Worm (Caenorhabditis elegans): Measurements from ENCODE around the gene fbxb-13.
"Not testable (repeated sequence)": the region's sequence is repeated elsewhere in the genome, so short reads cannot be mapped to it uniquely, and the experiment has no call there.

Gene fbxb-13

DNA sequence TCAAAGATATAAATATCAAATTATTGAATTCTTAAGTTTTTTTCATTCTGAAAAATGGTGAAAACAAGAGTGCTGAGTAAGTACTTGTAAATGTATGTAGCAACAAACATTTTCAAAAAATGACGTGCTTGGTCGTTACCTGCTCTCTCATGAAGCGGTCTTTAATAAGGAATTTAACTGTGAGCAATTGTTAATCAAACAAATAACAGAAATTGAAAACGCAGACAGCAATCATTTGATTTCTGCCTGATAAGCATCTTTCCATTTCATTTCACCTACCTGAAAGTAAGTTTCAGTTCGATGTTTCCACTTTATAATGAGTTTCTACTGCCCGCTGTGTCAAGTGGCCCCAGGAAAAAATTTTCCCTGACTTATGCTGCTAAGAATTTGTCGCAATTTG, 25.0 kb upstream of the fbxb-13 start, which contains the start of gene math-28:
math-28 (plus strand) TSS at position 301 of the 400 bp plus-strand sequence.
- TF ChIP-seq ama-1 (optimal IDR thresholded peaks at IDR 0.05): no peak
- no peak for TF ChIP-seq ceh-9 (tag; optimal IDR thresholded peaks at IDR 0.05)
- no peak for TF ChIP-seq mml-1 (tag; optimal IDR thresholded peaks at IDR 0.05)
- no peak for TF ChIP-seq skn-1 (tag; optimal IDR thresholded peaks at IDR 0.05)
- TF ChIP-seq egl-27 (tag; optimal IDR thresholded peaks at IDR 0.05): no peak
- TF ChIP-seq nhr-77 (tag; optimal IDR thresholded peaks at IDR 0.05): no peak
- TF ChIP-seq eor-1 (tag; optimal IDR thresholded peaks at IDR 0.05): no peak
- TF ChIP-seq pqm-1 (tag; optimal IDR thresholded peaks at IDR 0.05): no peak
- TF ChIP-seq unc-39 (tag; optimal IDR thresholded peaks at IDR 0.05): no peak
- no peak for TF ChIP-seq ceh-28 (tag; optimal IDR thresholded peaks at IDR 0.05)
- TF ChIP-seq snpc-4 (tag; optimal IDR thresholded peaks at IDR 0.05): no peak
- TF ChIP-seq nhr-25 (tag; optimal IDR thresholded peaks at IDR 0.05): no peak
- no peak for TF ChIP-seq elt-2 (tag; optimal IDR thresholded peaks at IDR 0.05)
- no peak for TF ChIP-seq R02D3.7 (tag; optimal IDR thresholded peaks at IDR 0.05)
- TF ChIP-seq unc-62 (GFP tag; optimal IDR thresholded peaks at IDR 0.05): no peak
- TF ChIP-seq pha-4 (tag; optimal IDR thresholded peaks at IDR 0.05): no peak
- TF ChIP-seq egl-5 (tag; optimal IDR thresholded peaks at IDR 0.05): no peak
- TF ChIP-seq jun-1 (tag; optimal IDR thresholded peaks at IDR 0.05): no peak
- no peak for TF ChIP-seq elt-3 (tag; optimal IDR thresholded peaks at IDR 0.05)
- TF ChIP-seq ceh-16 (tag; optimal IDR thresholded peaks at IDR 0.05): no peak

DNA sequence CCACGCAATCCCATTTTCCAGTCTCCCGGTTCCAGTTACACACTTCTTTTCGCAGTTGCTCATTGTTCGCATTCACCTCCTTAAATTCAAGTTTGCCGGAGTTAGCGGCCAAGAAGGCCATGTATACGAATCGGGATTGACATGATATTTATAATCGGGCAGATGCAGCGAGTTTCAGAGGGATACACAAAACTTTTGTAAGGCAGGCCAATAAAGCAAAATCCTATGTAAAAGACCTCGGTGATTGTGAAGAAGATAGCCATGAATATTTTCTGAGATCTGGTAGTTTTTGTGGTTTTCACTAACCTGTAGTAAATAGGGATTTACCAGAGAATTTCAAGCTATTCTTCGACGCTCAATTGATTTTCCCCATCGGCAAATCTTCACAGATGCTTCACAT, 21.4 kb upstream of the fbxb-13 start:
- TF ChIP-seq nhr-23 (tag; optimal IDR thresholded peaks at IDR 0.05): no peak

DNA sequence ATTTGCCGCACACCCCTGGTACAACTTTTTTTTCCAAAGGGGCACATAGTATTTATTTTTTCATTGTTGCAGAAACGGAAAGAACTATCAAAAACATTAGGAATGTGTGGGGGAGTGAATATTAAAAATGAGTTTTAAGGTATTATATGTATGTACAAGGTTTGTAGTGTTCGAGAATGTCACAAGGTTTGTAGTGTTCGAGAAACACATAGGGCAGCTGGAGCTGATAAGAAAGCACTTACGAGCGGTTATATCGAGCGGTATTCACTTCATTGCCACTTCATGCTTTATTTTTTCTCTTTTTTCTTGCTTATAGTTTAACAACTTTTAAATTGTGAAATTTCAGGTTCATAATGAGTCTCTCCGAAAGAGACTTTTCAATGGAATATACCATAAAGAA, 20.6 kb upstream of the fbxb-13 start:
- TF ChIP-seq pqm-1 (tag; optimal IDR thresholded peaks at IDR 0.05) (peak; percentile 39), elt-2 (tag; optimal IDR thresholded peaks at IDR 0.05) (peak; percentile 75)

DNA sequence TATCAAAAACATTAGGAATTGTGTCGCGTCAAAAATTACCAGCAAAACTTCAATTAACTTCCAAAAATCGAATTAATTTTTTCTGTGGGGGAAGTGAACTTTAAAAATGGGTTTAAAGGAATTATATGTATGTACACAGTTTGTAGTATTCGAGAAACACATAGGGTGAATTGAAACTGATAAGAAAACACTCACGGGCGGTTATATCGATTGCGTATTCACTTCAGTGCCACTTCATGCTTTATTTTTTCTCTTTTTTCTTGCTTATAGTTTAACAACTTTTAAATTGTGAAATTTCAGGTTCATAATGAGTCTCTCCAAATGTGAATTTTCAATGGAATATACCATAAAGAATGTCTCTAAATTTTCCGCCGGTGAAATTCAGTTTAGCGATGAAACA, 16.7 kb upstream of the fbxb-13 start, which contains the start of gene math-26:
math-26 (plus strand) TSS at position 301 of the 400 bp plus-strand sequence.
- peak; percentile 21 for TF ChIP-seq elt-2 (tag; optimal IDR thresholded peaks at IDR 0.05)

DNA sequence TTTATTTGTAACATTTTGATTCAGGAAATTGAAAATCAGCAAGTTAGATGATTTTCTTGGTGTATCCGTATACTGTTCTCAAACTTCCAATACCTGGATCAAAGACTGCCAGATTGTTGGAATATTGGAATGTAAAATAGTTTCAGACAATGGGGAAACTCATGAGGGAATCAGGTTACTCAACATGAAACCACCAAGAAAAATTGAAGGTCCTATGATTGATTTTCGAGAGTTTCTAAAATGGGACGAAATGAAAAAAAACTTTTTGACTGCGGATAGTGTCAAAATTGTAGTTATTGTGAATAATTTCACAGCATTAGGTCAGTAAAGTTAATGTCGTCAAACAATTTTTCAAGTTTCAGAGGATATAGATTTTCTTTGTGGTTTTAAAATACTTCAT, 16.3 kb upstream of the fbxb-13 start, which contains the start of gene math-3:
math-3 (plus strand) TSS at position 301 of the 400 bp plus-strand sequence.
- no peak for TF ChIP-seq nhr-43 (tag; optimal IDR thresholded peaks at IDR 0.05; ENCODE audit: poor library complexity, severe bottlenecking)
- no peak for TF ChIP-seq eor-1 (tag; optimal IDR thresholded peaks at IDR 0.05)
- no peak for TF ChIP-seq fkh-2 (tag; optimal IDR thresholded peaks at IDR 0.05)
- no peak for TF ChIP-seq snpc-4 (tag; optimal IDR thresholded peaks at IDR 0.05)
- no peak for TF ChIP-seq ceh-28 (tag; optimal IDR thresholded peaks at IDR 0.05)

DNA sequence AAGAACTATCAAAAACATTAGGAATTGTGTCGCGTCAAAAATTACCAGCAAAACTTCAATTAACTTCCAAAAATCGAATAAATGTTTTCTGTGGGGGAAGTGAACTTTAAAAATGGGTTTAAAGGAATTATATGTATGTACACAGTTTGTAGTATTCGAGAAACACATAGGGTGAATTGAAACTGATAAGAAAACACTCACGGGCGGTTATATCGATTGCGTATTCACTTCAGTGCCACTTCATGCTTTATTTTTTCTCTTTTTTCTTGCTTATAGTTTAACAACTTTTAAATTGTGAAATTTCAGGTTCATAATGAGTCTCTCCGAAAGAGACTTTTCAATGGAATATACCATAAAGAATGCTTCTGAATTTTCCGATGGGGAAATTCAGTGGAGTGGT, 12.8 kb upstream of the fbxb-13 start, which contains the start of gene F36H5.14:
F36H5.14 (plus strand) TSS at position 301 of the 400 bp plus-strand sequence.
- TF ChIP-seq mml-1, eor-1, ceh-16 (tag; optimal IDR thresholded peaks at IDR 0.05): not testable (repeated sequence)

DNA sequence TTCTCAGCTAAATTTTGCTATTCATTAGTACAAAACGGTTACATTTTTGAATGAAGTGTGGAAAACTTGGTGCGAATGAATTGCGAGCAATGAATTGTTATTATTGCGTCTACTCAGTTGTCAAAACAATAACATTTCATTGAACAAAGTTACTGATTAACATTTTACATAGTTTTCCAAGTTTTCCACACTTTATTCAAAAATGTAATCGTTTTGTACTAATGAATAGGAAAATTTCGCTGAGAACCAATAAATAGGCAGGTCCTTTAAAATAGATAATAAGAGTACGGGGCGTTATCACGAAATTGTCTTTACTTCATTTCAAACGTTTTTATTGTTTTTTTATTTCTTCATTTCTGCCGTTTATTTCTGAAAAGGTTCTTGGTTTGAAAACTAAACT, 5.6 kb upstream of the fbxb-13 start, which contains the start of gene math-4:
math-4 (minus strand) TSS at position 101 of the 400 bp plus-strand sequence.
- TF ChIP-seq nhr-12 (tag; optimal IDR thresholded peaks at IDR 0.05) (no peak), elt-2 (tag; optimal IDR thresholded peaks at IDR 0.05) (peak; percentile 12), ztf-4 (tag; optimal IDR thresholded peaks at IDR 0.05) (no peak), nhr-237 (tag; optimal IDR thresholded peaks at IDR 0.05) (no peak)

DNA sequence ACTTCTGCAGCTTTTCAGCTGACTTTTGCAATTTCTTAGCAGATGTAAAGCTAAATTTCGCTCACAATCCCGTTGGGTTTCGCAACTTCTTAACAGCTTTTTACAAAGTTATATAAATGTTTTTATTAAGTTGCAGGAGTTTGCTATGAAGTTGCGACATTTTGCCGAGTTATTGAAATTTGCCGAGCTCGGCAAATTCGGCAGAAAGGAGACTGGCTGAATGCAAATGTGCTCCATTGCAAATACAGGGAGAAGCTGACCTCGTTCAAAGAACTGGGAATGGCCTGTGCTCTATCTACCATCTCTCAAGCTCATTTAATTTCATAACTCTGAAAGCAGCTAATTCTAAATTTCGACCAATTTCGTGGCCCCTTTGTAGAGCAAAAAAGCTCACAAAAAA, 3.3 kb upstream of the fbxb-13 start, which contains the start of gene C08F1.11:
C08F1.11 (minus strand) TSS at position 101 of the 400 bp plus-strand sequence.
- TF ChIP-seq nhr-43 (tag; optimal IDR thresholded peaks at IDR 0.05; ENCODE audit: poor library complexity, severe bottlenecking) (no peak), ceh-16 (tag; optimal IDR thresholded peaks at IDR 0.05) (no peak), nhr-25 (tag; optimal IDR thresholded peaks at IDR 0.05) (no peak)
